Fruit fly (Drosophila melanogaster) whole organism, prepupa: ENCODE results near the gene CG32486.
A peak's percentile ranks its signal among the peaks of the same experiment; 100 is the strongest.

Experiments used
- Blimp-1 ChIP-seq: fragments of 200-800 bp; sonication (Bioruptor generic); optimal IDR thresholded peaks from 3 replicates; lab custom pipeline; 2017; ENCODE audit warnings: missing biosample characterization, missing genetic modification characterization, mild to moderate bottlenecking, moderate library complexity, missing genetic modification reagents
- CG10631 ChIP-seq: fragments of 200-800 bp; sonication (Bioruptor generic); optimal IDR thresholded peaks from 2 replicates; lab custom pipeline; 2016; ENCODE audit warnings: missing biosample characterization, missing genetic modification characterization
- CG10669 ChIP-seq: fragments of 200-800 bp; sonication (Bioruptor generic); optimal IDR thresholded peaks from 3 replicates; lab custom pipeline; 2018; ENCODE audit warnings: missing biosample characterization, mild to moderate bottlenecking, missing genetic modification characterization, moderate library complexity
- CG11902 ChIP-seq: fragments of 200-800 bp; sonication (Bioruptor generic); optimal IDR thresholded peaks from 3 replicates; lab custom pipeline; 2016; ENCODE audit warnings: missing biosample characterization, missing genetic modification characterization
- CG15336 ChIP-seq: fragments of 200-800 bp; sonication (Bioruptor generic); IDR thresholded peaks from 2 replicates; pipeline ENCODE4 v1.3.6; 2022; ENCODE audit warnings: missing biosample characterization, missing genetic modification characterization
- CG1621 ChIP-seq: fragments of 200-800 bp; sonication (Bioruptor generic); optimal IDR thresholded peaks from 3 replicates; lab custom pipeline; 2018; ENCODE audit warnings: missing biosample characterization, mild to moderate bottlenecking, missing genetic modification characterization
- CG16779 ChIP-seq: fragments of 200-800 bp; sonication (Bioruptor generic); optimal IDR thresholded peaks from 3 replicates; lab custom pipeline; 2017; ENCODE audit warnings: missing biosample characterization, mild to moderate bottlenecking, missing genetic modification characterization
- CG3032 ChIP-seq: fragments of 200-800 bp; optimal IDR thresholded peaks from 2 replicates; lab custom pipeline; 2019; ENCODE audit warnings: missing biosample characterization, mild to moderate bottlenecking, missing genetic modification characterization, moderate library complexity
- CG31627 ChIP-seq: fragments of 200-800 bp; sonication (Bioruptor generic); optimal IDR thresholded peaks from 3 replicates; lab custom pipeline; 2016; ENCODE audit warnings: missing biosample characterization, missing genetic modification characterization
- CG34406 ChIP-seq: fragments of 200-800 bp; sonication (Bioruptor generic); optimal IDR thresholded peaks from 3 replicates; lab custom pipeline; 2016; ENCODE audit warnings: missing biosample characterization, missing genetic modification characterization
- CG3919 ChIP-seq: fragments of 200-800 bp; sonication (Bioruptor generic); optimal IDR thresholded peaks from 3 replicates; lab custom pipeline; 2016; ENCODE audit warnings: missing biosample characterization, missing genetic modification characterization
- CG4318 ChIP-seq: fragments of 200-800 bp; sonication (Bioruptor generic); optimal IDR thresholded peaks from 3 replicates; lab custom pipeline; 2017; ENCODE audit warnings: missing biosample characterization, mild to moderate bottlenecking, missing genetic modification characterization
- CG6163 ChIP-seq: fragments of 200-800 bp; sonication (Bioruptor generic); IDR thresholded peaks from 3 replicates; pipeline ENCODE4 v1.3.6; 2022; ENCODE audit warnings: missing biosample characterization, missing genetic modification characterization
- CG6792 ChIP-seq: fragments of 200-800 bp; sonication (Bioruptor generic); optimal IDR thresholded peaks from 3 replicates; lab custom pipeline; 2016; ENCODE audit warnings: missing biosample characterization, missing genetic modification characterization
- CG6808 ChIP-seq: fragments of 200-800 bp; sonication (Bioruptor generic); optimal IDR thresholded peaks from 3 replicates; lab custom pipeline; 2017; ENCODE audit warnings: missing biosample characterization, missing genetic modification characterization, mild to moderate bottlenecking, moderate library complexity, missing genetic modification reagents
- CG6854 ChIP-seq: fragments of 200-800 bp; sonication (Bioruptor generic); optimal IDR thresholded peaks from 2 replicates; lab custom pipeline; 2017; ENCODE audit warnings: missing biosample characterization, mild to moderate bottlenecking, missing genetic modification characterization
- CG7368 ChIP-seq: fragments of 200-800 bp; sonication (Bioruptor generic); optimal IDR thresholded peaks from 3 replicates; lab custom pipeline; 2016; ENCODE audit warnings: missing biosample characterization, missing genetic modification characterization
- CG8119 ChIP-seq: fragments of 200-800 bp; sonication (Bioruptor generic); IDR thresholded peaks from 3 replicates; pipeline ENCODE4 v1.3.6; 2022; ENCODE audit warnings: missing biosample characterization, missing genetic modification characterization
- CG8319 ChIP-seq: fragments of 200-800 bp; sonication (Bioruptor generic); optimal IDR thresholded peaks from 3 replicates; lab custom pipeline; 2016; ENCODE audit warnings: missing biosample characterization, missing genetic modification characterization
- CG8632 ChIP-seq: fragments of 200-800 bp; sonication (Bioruptor generic); optimal IDR thresholded peaks from 3 replicates; lab custom pipeline; 2016; ENCODE audit warnings: missing biosample characterization, missing genetic modification characterization
- CG9139 ChIP-seq: fragments of 200-800 bp; sonication (Bioruptor generic); optimal IDR thresholded peaks from 3 replicates; lab custom pipeline; 2017; ENCODE audit warnings: missing biosample characterization, mild to moderate bottlenecking, missing genetic modification characterization
- Eip78C ChIP-seq: fragments of 200-800 bp; sonication (Bioruptor generic); peaks from one replicate; lab custom pipeline; 2016; ENCODE audit warnings: missing biosample characterization, missing genetic modification characterization
- Eip93F ChIP-seq: fragments of 200-800 bp; sonication (Bioruptor generic); optimal IDR thresholded peaks from 2 replicates; lab custom pipeline; 2016; ENCODE audit warnings: missing biosample characterization, mild to moderate bottlenecking, missing genetic modification characterization
- Ets21C ChIP-seq: fragments of 200-800 bp; sonication (Bioruptor generic); optimal IDR thresholded peaks from 3 replicates; lab custom pipeline; 2016; ENCODE audit warnings: missing biosample characterization, missing genetic modification characterization
- Ets96B ChIP-seq: fragments of 200-800 bp; optimal IDR thresholded peaks from 2 replicates; lab custom pipeline; 2019; ENCODE audit warnings: missing biosample characterization, mild to moderate bottlenecking, missing genetic modification characterization, moderate library complexity
- Hr38 ChIP-seq: sonication (Bioruptor generic); optimal IDR thresholded peaks from 2 replicates; lab custom pipeline; 2016; ENCODE audit warnings: missing biosample characterization, missing genetic modification characterization
- Hr4 ChIP-seq: fragments of 200-800 bp; sonication (Bioruptor generic); optimal IDR thresholded peaks from 3 replicates; lab custom pipeline; 2016; ENCODE audit warnings: missing biosample characterization, missing genetic modification characterization
- Met ChIP-seq: fragments of 200-800 bp; sonication (Bioruptor generic); optimal IDR thresholded peaks from 3 replicates; lab custom pipeline; 2016; ENCODE audit warnings: missing biosample characterization, missing genetic modification characterization
- OdsH ChIP-seq: fragments of 200-800 bp; sonication (Bioruptor generic); optimal IDR thresholded peaks from 3 replicates; lab custom pipeline; 2016; ENCODE audit warnings: missing biosample characterization, missing genetic modification characterization
- Smox ChIP-seq: fragments of 200-800 bp; sonication (Bioruptor generic); optimal IDR thresholded peaks from 3 replicates; lab custom pipeline; 2016; ENCODE audit warnings: missing biosample characterization, missing genetic modification characterization
- Sox102F ChIP-seq: fragments of 200-800 bp; sonication (Bioruptor generic); optimal IDR thresholded peaks from 2 replicates; lab custom pipeline; 2016; ENCODE audit warnings: missing biosample characterization, mild to moderate bottlenecking, missing genetic modification characterization
- Sox14 ChIP-seq: fragments of 200-800 bp; sonication (Bioruptor generic); optimal IDR thresholded peaks from 3 replicates; lab custom pipeline; 2016; ENCODE audit warnings: missing biosample characterization, missing genetic modification characterization
- Sox15 ChIP-seq: fragments of 200-800 bp; sonication (Bioruptor generic); optimal IDR thresholded peaks from 3 replicates; lab custom pipeline; 2016; ENCODE audit warnings: missing biosample characterization, missing genetic modification characterization
- achi ChIP-seq: fragments of 200-800 bp; sonication (Bioruptor generic); optimal IDR thresholded peaks from 3 replicates; lab custom pipeline; 2016; ENCODE audit warnings: missing biosample characterization, missing genetic modification characterization
- acj6 ChIP-seq: fragments of 200-800 bp; sonication (Bioruptor generic); optimal IDR thresholded peaks from 3 replicates; lab custom pipeline; 2016; ENCODE audit warnings: missing biosample characterization, missing genetic modification characterization
- dsx ChIP-seq: fragments of 200-800 bp; optimal IDR thresholded peaks from 3 replicates; lab custom pipeline; 2019; ENCODE audit warnings: missing biosample characterization, mild to moderate bottlenecking, missing genetic modification characterization, moderate library complexity; ENCODE audit not compliant: poor library complexity, severe bottlenecking
- esn ChIP-seq: fragments of 200-800 bp; sonication (Bioruptor generic); optimal IDR thresholded peaks from 2 replicates; lab custom pipeline; 2016; ENCODE audit warnings: missing biosample characterization, mild to moderate bottlenecking, missing genetic modification characterization, moderate library complexity
- fd59A ChIP-seq: fragments of 200-800 bp; sonication (Bioruptor generic); optimal IDR thresholded peaks from 2 replicates; lab custom pipeline; 2017; ENCODE audit warnings: missing biosample characterization, mild to moderate bottlenecking, missing genetic modification characterization, missing genetic modification reagents
- fd85E ChIP-seq: fragments of 200-800 bp; sonication (Bioruptor generic); optimal IDR thresholded peaks from 3 replicates; lab custom pipeline; 2016; ENCODE audit warnings: missing biosample characterization, missing genetic modification characterization
- lz ChIP-seq: fragments of 200-800 bp; sonication (Bioruptor generic); optimal IDR thresholded peaks from 3 replicates; lab custom pipeline; 2016; ENCODE audit warnings: missing biosample characterization, missing genetic modification characterization
- net ChIP-seq: fragments of 200-800 bp; sonication (Bioruptor generic); optimal IDR thresholded peaks from 3 replicates; lab custom pipeline; 2016; ENCODE audit warnings: missing biosample characterization, missing genetic modification characterization
- salr ChIP-seq, 2 experiments: fragments of 200-800 bp; sonication (Bioruptor generic); optimal IDR thresholded peaks; 3 replicates each; lab custom pipeline; 2016 to 2018; ENCODE audit warnings: missing biosample characterization in 2 of 2, missing genetic modification characterization in 2 of 2, mild to moderate bottlenecking in 1 of 2
- spab ChIP-seq: fragments of 200-800 bp; sonication (Bioruptor generic); optimal IDR thresholded peaks from 2 replicates; lab custom pipeline; 2017; ENCODE audit warnings: missing biosample characterization, mild to moderate bottlenecking, missing genetic modification characterization, missing genetic modification reagents
- ss ChIP-seq, 2 experiments: fragments of 200-800 bp; sonication (Bioruptor generic); optimal IDR thresholded peaks; 2 replicates in 1 of 2; 3 replicates in 1 of 2; lab custom pipeline; 2017 to 2018; ENCODE audit warnings: mild to moderate bottlenecking in 2 of 2, missing biosample characterization in 2 of 2, missing genetic modification characterization in 2 of 2, moderate library complexity in 1 of 2

CG32486 gene

dm6 chr3L:3073460-3073859 lies 2.8 kb upstream of the CG32486 start (continued):
- TF ChIP-seq CG15336 (GFP tag; lab: Robert Waterston, UW): 0 out of 2 replicates have a peak, but pooled peaks have one; percentile 20
- peak; percentile 66 for TF ChIP-seq Ets96B (tag; lab: Kevin White, UChicago)
- peak; percentile 68 for TF ChIP-seq CG10631 (GFP tag; lab: Kevin White, UChicago)
- TF ChIP-seq CG4318: peak; percentile 3
- no peak for TF ChIP-seq salr (GFP tag; optimal IDR thresholded peaks at IDR 0.05; lab: Kevin White, UChicago)
- no peak for TF ChIP-seq Hr38 (GFP tag; lab: Kevin White, UChicago)
- TF ChIP-seq acj6 (GFP tag; lab: Kevin White, UChicago): peak; percentile 51
- peak; percentile 53 for TF ChIP-seq CG6163 (GFP tag; lab: Robert Waterston, UW)
- TF ChIP-seq Blimp-1 (GFP tag; lab: Kevin White, UChicago): no peak
- no peak for TF ChIP-seq CG16779 (tag; lab: Kevin White, UChicago)
- TF ChIP-seq CG3919 (GFP tag; lab: Kevin White, UChicago): peak; percentile 64
- peak; percentile 43 for TF ChIP-seq CG11902 (GFP tag; lab: Kevin White, UChicago)
- peak; percentile 36 for TF ChIP-seq CG6808 (GFP tag; lab: Kevin White, UChicago)
- no peak for TF ChIP-seq Eip93F (GFP tag; lab: Kevin White, UChicago)
- no peak for TF ChIP-seq fd85E (GFP tag; lab: Kevin White, UChicago)
- TF ChIP-seq Hr4 (GFP tag; lab: Kevin White, UChicago): peak; percentile 0
- peak in 1 of 2 experiments; percentile 59 for TF ChIP-seq ss (GFP tag; optimal IDR thresholded peaks at IDR 0.05; lab: Kevin White, UChicago)
- peak; percentile 55 for TF ChIP-seq achi (GFP tag; lab: Kevin White, UChicago)
- TF ChIP-seq Sox14 (GFP tag; lab: Kevin White, UChicago): peak; percentile 41
- peak; percentile 51 for TF ChIP-seq lz (GFP tag; lab: Kevin White, UChicago)
- TF ChIP-seq Met (GFP tag; lab: Kevin White, UChicago): peak; percentile 61
- TF ChIP-seq CG6792 (GFP tag; lab: Kevin White, UChicago): peak; percentile 20
- peak; percentile 49 for TF ChIP-seq OdsH (GFP tag; lab: Kevin White, UChicago)
- TF ChIP-seq CG8319 (GFP tag; lab: Kevin White, UChicago): no peak
- TF ChIP-seq CG34406 (GFP tag; lab: Kevin White, UChicago): peak; percentile 30

DNA sequence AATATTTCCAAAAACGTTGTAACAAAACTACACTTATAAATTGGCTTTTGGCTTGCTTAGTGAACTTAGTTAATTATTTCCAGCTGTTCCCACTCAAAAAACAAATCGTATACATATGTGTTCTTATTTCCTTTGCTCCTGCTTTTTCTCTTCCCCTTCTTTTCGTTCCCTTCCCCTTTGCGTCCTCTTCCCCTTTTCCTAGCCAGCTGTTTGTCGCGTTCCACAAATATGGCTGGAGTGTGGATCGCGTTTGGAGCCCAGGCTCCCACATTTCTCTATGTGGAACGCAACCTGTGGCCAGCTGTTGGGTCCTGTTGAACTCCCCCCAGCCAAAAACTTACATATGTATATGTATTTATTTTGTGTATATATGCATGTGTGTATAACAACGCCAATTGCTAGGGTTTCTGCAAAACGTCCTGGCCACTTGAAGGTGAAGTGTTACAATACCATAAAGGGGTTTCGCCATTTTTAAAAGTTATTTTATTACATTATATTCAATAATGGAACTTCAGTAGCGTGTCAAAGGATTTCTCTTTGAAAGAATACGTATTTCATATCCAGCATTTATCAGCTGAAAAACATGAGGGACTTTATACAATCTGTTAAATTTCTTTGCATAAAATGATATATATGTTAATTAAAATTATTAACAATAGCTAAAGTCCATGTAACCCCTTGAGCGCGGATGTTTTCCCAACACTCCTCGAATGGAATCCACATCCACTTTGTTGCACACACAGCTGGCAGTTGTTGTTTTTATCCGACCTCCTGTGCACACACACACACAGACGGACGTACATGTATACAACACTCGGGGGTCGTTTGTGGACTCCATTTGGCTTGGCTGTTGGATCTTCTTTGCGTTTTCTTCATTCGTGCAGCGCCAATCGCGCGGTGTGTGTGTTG lies 1.3 kb upstream of the CG32486 start:
- TF ChIP-seq Sox14 (GFP tag; lab: Kevin White, UChicago) (peak; percentile 12), CG16779 (tag; lab: Kevin White, UChicago) (peak; percentile 9), CG31627 (GFP tag; lab: Kevin White, UChicago) (no peak), Ets96B (tag; lab: Kevin White, UChicago) (peak; percentile 41), CG34406 (GFP tag; lab: Kevin White, UChicago) (peak; percentile 22), Eip78C (peak; percentile 66), CG7368 (GFP tag; lab: Kevin White, UChicago) (no peak), Smox (GFP tag; lab: Kevin White, UChicago) (peak; percentile 40), Met (GFP tag; lab: Kevin White, UChicago) (peak; percentile 26), esn (GFP tag; lab: Kevin White, UChicago) (peak; percentile 18), Ets21C (GFP tag; lab: Kevin White, UChicago) (no peak), CG10669 (GFP tag; lab: Kevin White, UChicago) (peak; percentile 5), fd59A (GFP tag; lab: Kevin White, UChicago) (no peak), achi (GFP tag; lab: Kevin White, UChicago) (peak; percentile 24), CG8119 (GFP tag; lab: Robert Waterston, UW) (peak; percentile 54; the same call in 2 of the 3 replicates), Sox102F (GFP tag; lab: Kevin White, UChicago) (peak; percentile 33), CG15336 (GFP tag; lab: Robert Waterston, UW) (no peak), CG10631 (GFP tag; lab: Kevin White, UChicago) (peak; percentile 43), net (GFP tag; lab: Kevin White, UChicago) (peak; percentile 18), spab (GFP tag; lab: Kevin White, UChicago) (peak; percentile 7), Eip93F (GFP tag; lab: Kevin White, UChicago) (peak; percentile 56), CG9139 (GFP tag; lab: Kevin White, UChicago) (no peak), acj6 (GFP tag; lab: Kevin White, UChicago) (peak; percentile 41), Sox15 (GFP tag; lab: Kevin White, UChicago) (no peak), salr (GFP tag; optimal IDR thresholded peaks at IDR 0.05; lab: Kevin White, UChicago) (peak; percentile 8 to 18), OdsH (GFP tag; lab: Kevin White, UChicago) (peak; percentile 43), CG6792 (GFP tag; lab: Kevin White, UChicago) (peak; percentile 18), dsx (GFP tag; lab: Kevin White, UChicago) (peak; percentile 90), CG1621 (no peak), Hr4 (GFP tag; lab: Kevin White, UChicago) (peak; percentile 40), CG6854 (GFP tag; lab: Kevin White, UChicago) (peak; percentile 14), CG8632 (GFP tag; lab: Kevin White, UChicago) (peak; percentile 18), CG3032 (tag; lab: Kevin White, UChicago) (no peak), Hr38 (GFP tag; lab: Kevin White, UChicago) (no peak)
